Worm (Caenorhabditis elegans) whole organism, mixed stage, embryonic: ENCODE measurements around the gene srt-43.

Experiments
- M03D4.4 ChIP-seq: sonication (generic microtip); optimal IDR thresholded peaks from 2 replicates; lab custom pipeline; 2017; ENCODE audit warnings: mild to moderate bottlenecking, missing genetic modification characterization, missing compliant biosample characterization
- bed-3 ChIP-seq: fragments of 200-800 bp; sonication (Bioruptor generic); optimal IDR thresholded peaks from 3 replicates; lab custom pipeline; 2018; ENCODE audit warnings: mild to moderate bottlenecking, missing genetic modification characterization, moderate library complexity, missing compliant biosample characterization
- blmp-1 ChIP-seq: fragments of 150-350 bp; optimal IDR thresholded peaks from 2 replicates; lab custom pipeline; 2014; ENCODE audit warnings: missing biosample characterization, missing genetic modification characterization
- ceh-39 ChIP-seq: fragments of 150-350 bp; optimal IDR thresholded peaks from 2 replicates; lab custom pipeline; 2014; ENCODE audit warnings: missing biosample characterization, missing genetic modification characterization
- ceh-43 ChIP-seq: fragments of 200-800 bp; sonication (Bioruptor generic); optimal IDR thresholded peaks from 2 replicates; lab custom pipeline; 2018; ENCODE audit warnings: mild to moderate bottlenecking, missing genetic modification characterization, moderate library complexity, missing compliant biosample characterization
- ceh-83 ChIP-seq: fragments of 200-800 bp; sonication (Bioruptor generic); optimal IDR thresholded peaks from 2 replicates; lab custom pipeline; 2018; ENCODE audit warnings: mild to moderate bottlenecking, missing genetic modification characterization, missing compliant biosample characterization
- ces-1 ChIP-seq: fragments of 150-350 bp; optimal IDR thresholded peaks from 2 replicates; lab custom pipeline; 2014; ENCODE audit warnings: missing biosample characterization, missing genetic modification reagents, missing genetic modification characterization
- cnd-1 ChIP-seq: fragments of 200-800 bp; sonication (Bioruptor generic); optimal IDR thresholded peaks from 2 replicates; lab custom pipeline; 2018; ENCODE audit warnings: mild to moderate bottlenecking, missing genetic modification characterization, missing compliant biosample characterization
- drap-1 ChIP-seq: fragments of 200-800 bp; sonication (Bioruptor generic); optimal IDR thresholded peaks from 3 replicates; lab custom pipeline; 2018; ENCODE audit warnings: mild to moderate bottlenecking, missing genetic modification characterization, missing compliant biosample characterization
- elt-1 ChIP-seq: sonication (generic microtip); optimal IDR thresholded peaks from 2 replicates; lab custom pipeline; 2017; ENCODE audit warnings: missing genetic modification characterization, mild to moderate bottlenecking, missing compliant biosample characterization, antibody characterized with exemption, moderate library complexity, borderline replicate concordance; ENCODE audit not compliant: insufficient read depth
- elt-3 ChIP-seq: fragments of 150-350 bp; optimal IDR thresholded peaks from 2 replicates; lab custom pipeline; 2014; ENCODE audit warnings: missing biosample characterization, missing genetic modification characterization
- flh-1 ChIP-seq: fragments of 200-800 bp; sonication (Bioruptor generic); optimal IDR thresholded peaks from 2 replicates; lab custom pipeline; 2018; ENCODE audit warnings: mild to moderate bottlenecking, missing genetic modification characterization, moderate library complexity, missing compliant biosample characterization
- ham-2 ChIP-seq: fragments of 200-800 bp; sonication (Bioruptor generic); optimal IDR thresholded peaks from 2 replicates; lab custom pipeline; 2018; ENCODE audit warnings: mild to moderate bottlenecking, missing genetic modification characterization, missing compliant biosample characterization
- hlh-1 ChIP-seq: fragments of 150-350 bp; optimal IDR thresholded peaks from 2 replicates; lab custom pipeline; 2014; ENCODE audit warnings: missing biosample characterization, missing genetic modification reagents, missing genetic modification characterization
- lin-13 ChIP-seq: fragments of 150-350 bp; optimal IDR thresholded peaks from 2 replicates; lab custom pipeline; 2014; ENCODE audit warnings: missing biosample characterization, missing genetic modification characterization
- lin-32 ChIP-seq: fragments of 200-800 bp; sonication (Bioruptor generic); optimal IDR thresholded peaks from 2 replicates; lab custom pipeline; 2018; ENCODE audit warnings: mild to moderate bottlenecking, missing genetic modification characterization, missing compliant biosample characterization
- lsy-2 ChIP-seq: fragments of 150-350 bp; optimal IDR thresholded peaks from 2 replicates; lab custom pipeline; 2014; ENCODE audit warnings: missing biosample characterization, missing genetic modification characterization
- mab-5 ChIP-seq: fragments of 150-350 bp; optimal IDR thresholded peaks from 2 replicates; lab custom pipeline; 2014; ENCODE audit warnings: missing biosample characterization, missing genetic modification characterization
- mep-1 ChIP-seq: fragments of 150-350 bp; optimal IDR thresholded peaks from 2 replicates; lab custom pipeline; 2017; ENCODE audit warnings: missing biosample characterization, missing genetic modification reagents, missing genetic modification characterization, inconsistent platforms
- mls-2 ChIP-seq: sonication (generic microtip); optimal IDR thresholded peaks from 2 replicates; lab custom pipeline; 2016; ENCODE audit warnings: mild to moderate bottlenecking, missing genetic modification characterization, moderate library complexity, missing compliant biosample characterization
- nhr-12 ChIP-seq: fragments of 150-350 bp; optimal IDR thresholded peaks from 2 replicates; lab custom pipeline; 2014; ENCODE audit warnings: missing biosample characterization, missing genetic modification characterization
- nhr-2 ChIP-seq: fragments of 150-350 bp; optimal IDR thresholded peaks from 2 replicates; lab custom pipeline; 2014; ENCODE audit warnings: missing biosample characterization, missing genetic modification characterization
- nhr-237 ChIP-seq: fragments of 150-350 bp; optimal IDR thresholded peaks from 2 replicates; lab custom pipeline; 2014; ENCODE audit warnings: missing biosample characterization, missing genetic modification characterization
- nhr-28 ChIP-seq: fragments of 150-350 bp; optimal IDR thresholded peaks from 2 replicates; lab custom pipeline; 2014; ENCODE audit warnings: missing biosample characterization, missing genetic modification characterization
- nhr-76 ChIP-seq: sonication (generic microtip); optimal IDR thresholded peaks from 2 replicates; lab custom pipeline; 2017; ENCODE audit warnings: missing biosample characterization, missing genetic modification characterization
- pha-4 ChIP-seq: fragments of 150-350 bp; optimal IDR thresholded peaks from 2 replicates; lab custom pipeline; 2018; ENCODE audit warnings: missing biosample characterization, missing genetic modification reagents, missing genetic modification characterization
- sem-2 ChIP-seq: fragments of 200-800 bp; sonication (Bioruptor generic); optimal IDR thresholded peaks from 2 replicates; lab custom pipeline; 2018; ENCODE audit warnings: mild to moderate bottlenecking, missing genetic modification characterization, missing compliant biosample characterization
- snpc-4 ChIP-seq: fragments of 150-350 bp; optimal IDR thresholded peaks from 2 replicates; lab custom pipeline; 2014; ENCODE audit warnings: missing biosample characterization, missing genetic modification characterization
- sptf-1 ChIP-seq: sonication (generic microtip); optimal IDR thresholded peaks from 2 replicates; lab custom pipeline; 2017; ENCODE audit warnings: mild to moderate bottlenecking, missing genetic modification characterization, moderate library complexity, missing compliant biosample characterization
- tbx-8 ChIP-seq: fragments of 200-800 bp; sonication (Bioruptor generic); optimal IDR thresholded peaks from 2 replicates; lab custom pipeline; 2018; ENCODE audit warnings: mild to moderate bottlenecking, missing genetic modification characterization, moderate library complexity, missing compliant biosample characterization
- unc-120 ChIP-seq: sonication (generic microtip); optimal IDR thresholded peaks from 2 replicates; lab custom pipeline; 2017; ENCODE audit warnings: missing genetic modification characterization, missing compliant biosample characterization; ENCODE audit not compliant: poor library complexity, severe bottlenecking
- unc-39 ChIP-seq: fragments of 150-350 bp; optimal IDR thresholded peaks from 2 replicates; lab custom pipeline; 2014; ENCODE audit warnings: missing biosample characterization, missing genetic modification characterization
- unc-62 ChIP-seq: fragments of 150-350 bp; optimal IDR thresholded peaks from 2 replicates; lab custom pipeline; 2014; ENCODE audit warnings: missing biosample characterization, missing genetic modification reagents, missing genetic modification characterization
- zip-8 ChIP-seq: fragments of 150-350 bp; optimal IDR thresholded peaks from 2 replicates; lab custom pipeline; 2014; ENCODE audit warnings: missing biosample characterization, missing genetic modification characterization
- ztf-11 ChIP-seq: fragments of 150-350 bp; optimal IDR thresholded peaks from 2 replicates; lab custom pipeline; 2014; ENCODE audit warnings: missing biosample characterization, missing genetic modification characterization

srt-43 gene

DNA sequence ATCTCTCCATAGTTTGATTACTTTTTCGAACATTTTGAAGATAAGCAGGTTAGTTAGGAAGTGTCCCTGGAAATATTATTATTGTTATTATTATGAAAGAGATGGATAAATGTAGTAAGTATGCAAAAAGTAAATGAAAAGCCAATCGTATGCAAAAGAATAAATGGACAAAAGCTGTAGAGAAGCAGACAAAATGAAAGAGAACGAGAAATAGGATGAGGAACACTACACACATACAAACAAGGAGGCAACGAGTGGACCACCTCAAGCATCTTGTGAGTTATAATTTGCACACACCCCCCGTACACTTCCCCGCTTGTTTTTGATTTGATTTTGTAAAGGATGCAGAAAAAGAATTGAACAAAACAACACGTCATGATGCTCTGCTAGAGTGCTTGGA is 42.1 kb downstream of the srt-43 start, which contains the start of gene ZC443.2:
TSS of gene ZC443.2 (minus strand) at position 67 of the 400 bp plus-strand sequence.
- TF ChIP-seq bed-3 (no peak), ces-1 (GFP tag; lab: Kevin White, UChicago) (peak; percentile 59)

DNA sequence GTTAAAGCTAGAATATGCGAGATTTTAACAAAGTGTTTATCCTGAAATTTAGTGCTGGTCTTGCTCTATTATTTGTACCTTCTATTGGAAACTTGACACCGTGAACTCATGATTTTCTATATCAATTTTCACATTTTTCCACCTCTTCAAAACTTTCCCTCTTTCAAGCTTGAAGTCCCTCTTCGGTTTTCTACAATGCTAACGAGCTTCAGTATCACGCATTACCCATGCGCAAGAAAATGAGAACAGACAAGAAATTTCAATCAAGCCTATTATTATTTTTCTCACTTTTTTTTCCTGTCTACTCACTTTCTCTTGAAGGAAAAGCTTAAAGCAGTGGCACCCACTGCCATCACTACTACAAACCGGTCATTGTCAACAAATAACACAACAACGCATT is 42.8 kb downstream of the srt-43 start:
- TF ChIP-seq unc-39 (tag; lab: Kevin White, UChicago) = no peak
- no peak for TF ChIP-seq drap-1 (GFP tag; lab: Kevin White, UChicago)
- no peak for TF ChIP-seq sem-2
- TF ChIP-seq mab-5 (tag; lab: Kevin White, UChicago) = no peak
- TF ChIP-seq mep-1 (tag; lab: Kevin White, UChicago) = no peak
- TF ChIP-seq nhr-2 (tag; lab: Kevin White, UChicago) = no peak
- TF ChIP-seq ceh-39 = no peak
- no peak for TF ChIP-seq nhr-76 (tag; lab: Kevin White, UChicago)
- TF ChIP-seq lsy-2 = no peak
- no peak for TF ChIP-seq ceh-43 (GFP tag; lab: Kevin White, UChicago)
- TF ChIP-seq unc-120 (tag; lab: Kevin White, UChicago) = no peak
- TF ChIP-seq elt-1 (tag; lab: Kevin White, UChicago) = no peak
- TF ChIP-seq sptf-1 (tag; lab: Kevin White, UChicago) = no peak
- TF ChIP-seq ces-1 (GFP tag; lab: Kevin White, UChicago) = no peak
- TF ChIP-seq zip-8 (tag; lab: Kevin White, UChicago) = no peak
- TF ChIP-seq pha-4 = no peak
- no peak for TF ChIP-seq hlh-1 (tag; lab: Kevin White, UChicago)

DNA sequence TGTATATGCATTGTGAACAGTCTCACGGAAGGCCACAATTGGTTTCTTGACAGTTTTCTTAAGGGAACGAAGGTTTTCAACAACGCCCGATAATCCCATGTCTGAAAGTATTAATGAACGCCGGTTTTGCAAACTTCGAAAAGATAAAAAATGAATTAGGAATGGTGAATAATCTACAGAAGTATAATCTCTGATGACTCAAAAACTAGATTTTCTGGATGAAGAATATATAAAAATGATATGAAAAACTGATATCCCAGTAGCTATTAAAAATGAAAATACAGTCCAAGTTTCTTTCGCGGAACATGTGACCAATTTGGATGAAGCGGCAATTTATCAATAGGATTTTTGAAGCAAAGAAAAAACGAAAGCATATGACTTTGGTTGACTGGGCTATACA is 45.0 kb downstream of the srt-43 start, which contains the start of gene ZC443.3:
TSS of gene ZC443.3 (minus strand) at position 101 of the 400 bp plus-strand sequence.
- TF ChIP-seq bed-3 (no peak), tbx-8 (GFP tag; lab: Kevin White, UChicago) (no peak), drap-1 (GFP tag; lab: Kevin White, UChicago) (no peak), nhr-237 (tag; lab: Kevin White, UChicago) (no peak), lin-13 (tag; lab: Kevin White, UChicago) (no peak), snpc-4 (tag; lab: Kevin White, UChicago) (no peak), mab-5 (tag; lab: Kevin White, UChicago) (no peak), ceh-43 (GFP tag; lab: Kevin White, UChicago) (no peak), cnd-1 (tag; lab: Kevin White, UChicago) (no peak), ham-2 (GFP tag; lab: Kevin White, UChicago) (no peak), unc-62 (GFP tag; lab: Kevin White, UChicago) (no peak), blmp-1 (tag; lab: Kevin White, UChicago) (no peak)

DNA sequence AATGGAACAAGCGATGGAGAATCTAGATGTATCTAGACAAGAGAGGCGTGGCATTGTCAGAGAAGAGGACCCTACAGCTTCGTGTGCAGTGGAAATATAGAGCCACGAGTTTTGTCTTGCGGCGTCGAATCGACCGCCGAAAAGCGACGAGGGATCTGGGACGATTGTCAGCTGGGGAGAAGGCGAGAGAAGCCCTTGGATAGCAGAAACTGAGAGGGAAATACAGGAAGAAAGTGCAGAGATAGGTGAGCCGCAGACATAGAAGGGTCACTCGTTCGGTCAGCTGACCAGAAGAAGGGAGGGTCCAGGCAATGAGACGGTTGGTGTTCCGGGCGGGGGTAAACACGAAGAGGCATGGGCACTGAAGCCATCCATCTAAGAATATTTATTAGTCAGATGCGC is 45.4 kb downstream of the srt-43 start:
- no peak for TF ChIP-seq ceh-43 (GFP tag; lab: Kevin White, UChicago)
- TF ChIP-seq ceh-39 = no peak
- peak; percentile 13 for TF ChIP-seq ztf-11 (tag; lab: Kevin White, UChicago)
- TF ChIP-seq unc-39 (tag; lab: Kevin White, UChicago) = no peak
- no peak for TF ChIP-seq nhr-28
- TF ChIP-seq ceh-83 (GFP tag; lab: Kevin White, UChicago) = no peak
- peak; percentile 40 for TF ChIP-seq drap-1 (GFP tag; lab: Kevin White, UChicago)
- TF ChIP-seq sptf-1 (tag; lab: Kevin White, UChicago) = peak; percentile 47
- TF ChIP-seq cnd-1 (tag; lab: Kevin White, UChicago) = no peak
- TF ChIP-seq M03D4.4 (tag; lab: Kevin White, UChicago) = no peak
- no peak for TF ChIP-seq bed-3
- no peak for TF ChIP-seq blmp-1 (tag; lab: Kevin White, UChicago)
- peak; percentile 55 for TF ChIP-seq unc-62 (GFP tag; lab: Kevin White, UChicago)
- TF ChIP-seq zip-8 (tag; lab: Kevin White, UChicago) = no peak
- TF ChIP-seq elt-3 (tag; lab: Kevin White, UChicago) = no peak
- no peak for TF ChIP-seq elt-1 (tag; lab: Kevin White, UChicago)
- TF ChIP-seq nhr-12 (tag; lab: Kevin White, UChicago) = no peak
- no peak for TF ChIP-seq flh-1 (GFP tag; lab: Kevin White, UChicago)
- TF ChIP-seq nhr-237 (tag; lab: Kevin White, UChicago) = no peak
- TF ChIP-seq nhr-2 (tag; lab: Kevin White, UChicago) = no peak
- TF ChIP-seq sem-2 = no peak
- TF ChIP-seq tbx-8 (GFP tag; lab: Kevin White, UChicago) = no peak
- TF ChIP-seq mep-1 (tag; lab: Kevin White, UChicago) = no peak
- TF ChIP-seq lin-13 (tag; lab: Kevin White, UChicago) = no peak
- TF ChIP-seq lsy-2 = peak; percentile 9
- TF ChIP-seq lin-32 = no peak
- peak; percentile 85 for TF ChIP-seq unc-120 (tag; lab: Kevin White, UChicago)
- TF ChIP-seq mls-2 (tag; lab: Kevin White, UChicago) = no peak
- no peak for TF ChIP-seq mab-5 (tag; lab: Kevin White, UChicago)
- peak; percentile 75 for TF ChIP-seq ham-2 (GFP tag; lab: Kevin White, UChicago)
- TF ChIP-seq pha-4 = peak; percentile 69
- TF ChIP-seq nhr-76 (tag; lab: Kevin White, UChicago) = no peak
- peak; percentile 39 for TF ChIP-seq ces-1 (GFP tag; lab: Kevin White, UChicago)
- no peak for TF ChIP-seq snpc-4 (tag; lab: Kevin White, UChicago)
- TF ChIP-seq hlh-1 (tag; lab: Kevin White, UChicago) = peak; percentile 82
